Worm (Caenorhabditis elegans): Measurements from ENCODE around the gene cng-3.

Gene cng-3

DNA sequence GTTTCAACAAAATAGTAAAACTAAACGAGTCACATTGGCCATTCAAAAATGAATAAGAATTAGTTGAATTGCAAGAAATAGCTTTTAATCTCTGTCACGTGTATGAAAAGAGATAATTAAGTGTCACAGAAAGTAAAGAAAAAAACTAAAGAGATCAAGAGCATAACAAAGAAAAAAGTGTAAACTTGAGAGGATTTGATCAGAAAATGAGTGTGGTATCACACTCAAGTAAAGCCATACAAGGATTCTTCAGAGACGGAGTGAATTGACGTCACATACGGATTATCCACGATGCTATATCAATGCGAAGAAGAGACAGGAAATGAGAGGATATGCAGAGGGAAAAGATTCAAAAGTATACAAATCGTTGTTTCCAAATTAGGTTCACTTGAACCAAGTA is 11.5 kb downstream of the cng-3 start:
- TF ChIP-seq lin-13 (GFP tag; optimal IDR thresholded peaks at IDR 0.05) (no peak), daf-19 (GFP tag; conservative IDR thresholded peaks at IDR 0.05) (no peak), ceh-20 (GFP tag; IDR thresholded peaks at IDR 0.05) (no peak), nhr-102 (tag; optimal IDR thresholded peaks at IDR 0.05) (no peak)

- no peak for TF ChIP-seq cey-2 (tag; optimal IDR thresholded peaks at IDR 0.05; ENCODE audit: borderline replicate concordance, insufficient read depth)
- TF ChIP-seq ces-1 (GFP tag; optimal IDR thresholded peaks at IDR 0.05), result no peak
- no peak for TF ChIP-seq lir-3 (tag; optimal IDR thresholded peaks at IDR 0.05)
Measured at ce11 chrIV:9467418-9467817, 13.4 kb downstream of the cng-3 start, which contains the start of gene F38E11.6. Gene F38E11.6, minus strand, starts transcription at chrIV:9467518.

DNA sequence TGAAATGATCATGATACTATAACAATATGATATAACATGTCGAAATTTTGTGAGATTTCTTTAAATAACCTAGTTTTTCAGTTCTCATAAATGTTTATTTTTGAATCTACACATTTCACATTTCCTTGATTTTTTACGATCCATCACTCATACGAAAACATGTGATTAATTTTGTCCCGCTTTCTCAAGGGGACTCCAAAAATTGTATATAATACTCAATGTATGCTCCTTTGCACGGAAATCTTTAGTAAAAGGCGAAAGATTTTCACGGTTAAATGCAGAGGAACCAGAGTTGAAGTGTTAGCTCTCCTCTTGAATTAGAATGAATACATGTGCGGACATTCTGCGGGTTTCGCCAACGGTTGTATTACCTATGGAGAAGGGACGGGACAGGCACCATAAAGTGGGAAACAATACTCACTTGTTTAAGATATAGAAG is 16.5 kb downstream of the cng-3 start:
- TF ChIP-seq set-16 (GFP tag; IDR thresholded peaks at IDR 0.05) (no peak), snpc-1.2 (GFP tag; IDR thresholded peaks at IDR 0.05) (peak; percentile 90), lin-38 (GFP tag; IDR thresholded peaks at IDR 0.05) (peak; percentile 29; the same call in 1 of the 2 replicates), ZK337.2 (GFP tag; IDR thresholded peaks at IDR 0.05) (no peak), F49E8.2 (tag; optimal IDR thresholded peaks at IDR 0.05; ENCODE audit: borderline replicate concordance) (peak; percentile 58), snpc-4 (tag; optimal IDR thresholded peaks at IDR 0.05) (peak; percentile 32), aha-1 (tag) (peak; percentile 61)

DNA sequence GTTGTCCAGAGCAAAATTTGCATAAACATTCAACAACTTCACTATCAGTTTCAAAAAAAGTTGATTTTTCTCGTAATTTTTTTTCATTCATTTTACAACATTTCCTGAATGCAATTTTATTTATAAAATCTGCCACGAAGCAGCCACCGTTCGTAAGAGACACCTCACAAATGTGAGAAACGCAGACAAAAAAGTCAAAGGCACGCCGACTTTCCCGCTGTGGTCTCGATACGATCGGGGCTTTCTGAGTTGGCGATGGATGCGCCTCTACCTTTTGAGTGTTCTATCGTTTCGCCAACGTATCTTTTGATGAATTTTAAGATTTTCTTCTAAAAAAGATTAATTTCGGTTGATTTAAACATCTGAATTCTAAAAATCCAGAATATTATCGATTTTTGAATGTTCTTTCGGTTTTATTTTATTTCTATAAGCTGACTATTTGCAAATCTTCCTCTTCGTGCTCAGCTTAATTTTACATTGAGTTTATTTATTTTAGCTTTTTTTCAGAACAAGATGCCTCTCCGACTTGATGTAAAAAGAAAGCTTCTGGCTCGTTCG is 21.5 kb downstream of the cng-3 start, which contains the start of gene copb-2:
TSS of gene copb-2 (plus strand) at position 508 of the 558 bp plus-strand sequence.
- TF ChIP-seq aha-1 (tag), result no peak
- TF ChIP-seq ZK546.5 (tag; optimal IDR thresholded peaks at IDR 0.05), result no peak
- TF ChIP-seq hlh-30 (tag; optimal IDR thresholded peaks at IDR 0.05; ENCODE audit: insufficient read depth), result peak; percentile 52
- TF ChIP-seq daf-12 (tag; optimal IDR thresholded peaks at IDR 0.05), result no peak
- no peak for TF ChIP-seq lir-3 (tag; optimal IDR thresholded peaks at IDR 0.05)
- no peak for TF ChIP-seq ceh-32 (tag; optimal IDR thresholded peaks at IDR 0.05; ENCODE audit: poor library complexity)
- TF ChIP-seq ces-1 (GFP tag; optimal IDR thresholded peaks at IDR 0.05), result no peak
- TF ChIP-seq ztf-11 (tag; optimal IDR thresholded peaks at IDR 0.05), result no peak
- TF ChIP-seq lin-13 (GFP tag; optimal IDR thresholded peaks at IDR 0.05), result peak; percentile 52
- TF ChIP-seq mdl-1 (tag; optimal IDR thresholded peaks at IDR 0.05), result peak in 1 of 2 experiments; percentile 33
- TF ChIP-seq madf-5 (GFP tag; IDR thresholded peaks at IDR 0.05), result no peak
- TF ChIP-seq duxl-1 (tag; optimal IDR thresholded peaks at IDR 0.05; ENCODE audit: poor library complexity), result no peak
- TF ChIP-seq unc-130 (GFP tag; optimal IDR thresholded peaks at IDR 0.05), result no peak
- TF ChIP-seq T26A8.4 (GFP tag; IDR thresholded peaks at IDR 0.05), result peak; percentile 36; the same call in 1 of the 2 replicates
- TF ChIP-seq fkh-10 (GFP tag; optimal IDR thresholded peaks at IDR 0.05), result no peak
- peak; percentile 61 for TF ChIP-seq nhr-6 (tag; optimal IDR thresholded peaks at IDR 0.05)
- no peak for TF ChIP-seq aly-2 (tag; optimal IDR thresholded peaks at IDR 0.05)
- TF ChIP-seq F26F4.8 (GFP tag; conservative IDR thresholded peaks at IDR 0.05), result no peak
- peak; percentile 58 for TF ChIP-seq dpl-1 (GFP tag; optimal IDR thresholded peaks at IDR 0.05)
- TF ChIP-seq daf-16 (GFP tag; optimal IDR thresholded peaks at IDR 0.05), result no peak
- TF ChIP-seq daf-16 (tag; optimal IDR thresholded peaks at IDR 0.05), result peak; percentile 34
- no peak for TF ChIP-seq mxl-3 (GFP tag; optimal IDR thresholded peaks at IDR 0.05)
- TF ChIP-seq pqm-1 (tag; optimal IDR thresholded peaks at IDR 0.05), result no peak
- TF ChIP-seq dve-1 (tag; optimal IDR thresholded peaks at IDR 0.05; ENCODE audit: insufficient read depth), result peak; percentile 83
- no peak for TF ChIP-seq Y48G9A.11 (GFP tag; IDR thresholded peaks at IDR 0.05)
- TF ChIP-seq T20F7.1 (GFP tag; optimal IDR thresholded peaks at IDR 0.05), result peak; percentile 4
- TF ChIP-seq ctbp-1 (GFP tag; IDR thresholded peaks at IDR 0.05), result no peak
- no peak for TF ChIP-seq Y75B8A.6 (GFP tag; IDR thresholded peaks at IDR 0.05)
- TF ChIP-seq set-16 (GFP tag; IDR thresholded peaks at IDR 0.05), result no peak
- no peak for TF ChIP-seq lin-39 (tag; optimal IDR thresholded peaks at IDR 0.05)
- peak; percentile 10 for TF ChIP-seq ama-1 (optimal IDR thresholded peaks at IDR 0.05)
- TF ChIP-seq lin-1 (GFP tag; IDR thresholded peaks at IDR 0.05), result no peak
- TF ChIP-seq mes-2 (tag; optimal IDR thresholded peaks at IDR 0.05; ENCODE audit: poor library complexity, severe bottlenecking), result peak; percentile 80
- 0 out of 2 replicates have a peak, but pooled peaks have one; percentile 48 for TF ChIP-seq hmg-1.1 (GFP tag; IDR thresholded peaks at IDR 0.05)
- TF ChIP-seq nhr-28 (tag; optimal IDR thresholded peaks at IDR 0.05), result peak; percentile 30
